Worm (Caenorhabditis elegans): ENCODE data around the gene acn-1.

DNA sequence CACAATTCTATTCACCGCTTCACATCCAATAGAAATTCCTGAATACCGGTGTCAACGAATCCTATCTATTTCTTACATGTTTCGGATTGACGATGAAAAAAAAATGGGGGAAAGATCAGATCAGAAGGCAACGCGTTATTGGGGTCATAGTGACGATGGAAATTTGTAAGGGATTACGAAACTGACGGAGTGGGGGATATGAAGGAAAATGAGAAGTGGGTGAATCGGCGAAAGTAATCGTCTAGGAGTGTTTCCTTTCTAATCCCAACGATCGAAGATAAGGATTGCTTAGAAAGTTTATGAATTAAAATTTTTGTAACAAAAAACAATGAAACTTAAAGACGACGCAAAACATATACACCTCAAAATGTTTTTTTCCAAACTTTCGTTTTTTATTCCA is 2.1 kb upstream of the acn-1 start:
- TF ChIP-seq tbx-2 (tag; optimal IDR thresholded peaks at IDR 0.05) = no peak
- no peak for TF ChIP-seq nhr-11 (tag; optimal IDR thresholded peaks at IDR 0.05)
- no peak for TF ChIP-seq zag-1 (tag; optimal IDR thresholded peaks at IDR 0.05)
- TF ChIP-seq ztf-4 (tag; optimal IDR thresholded peaks at IDR 0.05) = no peak
- TF ChIP-seq skn-1 (tag; optimal IDR thresholded peaks at IDR 0.05) = no peak
- TF ChIP-seq nhr-28 (tag; optimal IDR thresholded peaks at IDR 0.05) = no peak
- TF ChIP-seq nhr-77 (tag; optimal IDR thresholded peaks at IDR 0.05) = no peak
- no peak for TF ChIP-seq egl-27 (tag; optimal IDR thresholded peaks at IDR 0.05)
- TF ChIP-seq mdl-1 (tag; optimal IDR thresholded peaks at IDR 0.05) = no peak

Data from whole organism, L3 larva.